Fruit fly (Drosophila melanogaster): ENCODE data around the gene CG3168.

The CG3168 gene

dm6 chrX:6779609-6780139 is 39.9 kb upstream of the CG3168 start, which contains the start of gene shf (continued):
- TF ChIP-seq abd-A (tag; optimal IDR thresholded peaks at IDR 0.05) = no peak
- TF ChIP-seq dysf (GFP tag; IDR thresholded peaks at IDR 0.05) = no peak
- no peak for TF ChIP-seq Spps (tag; optimal IDR thresholded peaks at IDR 0.05)
- no peak for TF ChIP-seq CG18262 (tag; optimal IDR thresholded peaks at IDR 0.05)
- no peak for TF ChIP-seq CG32532 (GFP tag; IDR thresholded peaks at IDR 0.05)

DNA sequence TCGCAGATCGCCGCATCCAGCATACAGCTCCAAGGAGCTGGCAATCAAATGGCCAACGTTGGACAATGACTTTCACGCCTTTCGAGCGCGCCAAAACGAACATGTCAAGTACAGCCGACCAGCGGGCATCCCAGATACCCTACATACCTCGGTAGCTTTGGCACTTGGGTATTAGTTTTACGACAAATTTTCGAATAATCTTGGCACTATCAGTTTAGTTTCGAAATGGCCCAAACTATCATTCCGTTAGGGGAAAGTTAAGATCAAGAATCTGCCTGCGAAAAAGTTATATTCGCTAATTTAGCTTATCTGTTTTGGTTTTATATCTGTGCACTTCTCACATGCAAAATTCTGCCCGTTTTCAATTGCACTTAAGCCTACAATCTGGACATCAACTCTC is 39.0 kb upstream of the CG3168 start:
- TF ChIP-seq CG13296 (GFP tag; optimal IDR thresholded peaks at IDR 0.05) (no peak), Ets65A (GFP tag) (no peak), Antp (GFP tag; optimal IDR thresholded peaks at IDR 0.05) (no peak), CG10274 (GFP tag; optimal IDR thresholded peaks at IDR 0.05) (peak; percentile 63), CG14441 (GFP tag; IDR thresholded peaks at IDR 0.05) (no peak), ranshi (GFP tag; IDR thresholded peaks at IDR 0.05) (no peak), gt (GFP tag; IDR thresholded peaks at IDR 0.05) (no peak), CG1602 (GFP tag; optimal IDR thresholded peaks at IDR 0.05) (no peak)

dm6 chrX:6778068-6778467 is 38.3 kb upstream of the CG3168 start:
- TF ChIP-seq pan (optimal IDR thresholded peaks at IDR 0.05) (peak in 1 of 2 experiments; percentile 18), pan (GFP tag; optimal IDR thresholded peaks at IDR 0.05 in 1 of 2, IDR thresholded peaks at IDR 0.05 in 1 of 2) (no peak), seq (GFP tag; IDR thresholded peaks at IDR 0.05) (no peak), Elba2 (GFP tag; optimal IDR thresholded peaks at IDR 0.05) (no peak), Ets65A (GFP tag) (no peak), dmrt11E (tag; optimal IDR thresholded peaks at IDR 0.05) (peak; percentile 3), Sin3A (optimal IDR thresholded peaks at IDR 0.05) (no peak), CG16815 (GFP tag; optimal IDR thresholded peaks at IDR 0.05) (no peak), bsh (GFP tag; optimal IDR thresholded peaks at IDR 0.05) (peak in 1 of 2 experiments; percentile 33), CG12744 (GFP tag; optimal IDR thresholded peaks at IDR 0.05) (no peak), gce (GFP tag; IDR thresholded peaks at IDR 0.05) (no peak)

DNA sequence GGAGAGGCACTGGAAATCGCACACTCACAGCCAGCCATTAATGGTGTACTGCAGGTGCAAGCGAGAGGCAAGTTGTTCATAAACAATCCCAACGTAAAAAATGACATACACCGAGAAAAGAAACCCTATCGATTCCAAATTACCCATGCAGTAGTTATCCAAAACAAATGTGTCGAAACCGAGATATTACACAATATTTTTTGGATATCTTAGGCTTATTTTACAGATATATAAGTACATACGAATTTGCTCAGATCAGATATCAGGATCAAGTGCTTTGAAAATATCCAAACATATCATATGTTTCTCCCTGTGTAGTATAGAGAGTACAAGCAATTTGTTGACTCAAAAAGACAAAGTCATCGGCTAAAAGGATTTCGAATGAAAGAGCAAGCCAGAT is 37.6 kb upstream of the CG3168 start:
- TF ChIP-seq zen2 (GFP tag; IDR thresholded peaks at IDR 0.05; ENCODE audit: partially characterized antibody) (no peak), az2 (GFP tag; optimal IDR thresholded peaks at IDR 0.05) (peak; percentile 6), Abd-B (GFP tag; optimal IDR thresholded peaks at IDR 0.05) (no peak), CG18262 (tag; optimal IDR thresholded peaks at IDR 0.05) (peak; percentile 29), CG14710 (tag; optimal IDR thresholded peaks at IDR 0.05) (peak; percentile 25), CG4707 (GFP tag; optimal IDR thresholded peaks at IDR 0.05) (no peak), gem (tag; optimal IDR thresholded peaks at IDR 0.05) (peak; percentile 50), bsh (GFP tag; optimal IDR thresholded peaks at IDR 0.05) (peak; percentile 30 to 70), chm (GFP tag; IDR thresholded peaks at IDR 0.05) (no peak), CG33213 (GFP tag; optimal IDR thresholded peaks at IDR 0.05) (no peak), cato (GFP tag; optimal IDR thresholded peaks at IDR 0.05; ENCODE audit: borderline replicate concordance) (no peak), ash1 (GFP tag; optimal IDR thresholded peaks at IDR 0.05) (no peak), CG9727 (GFP tag; optimal IDR thresholded peaks at IDR 0.05) (peak; percentile 29), sug (tag; optimal IDR thresholded peaks at IDR 0.05) (no peak), Med (GFP tag) (peak; percentile 59), CG33557 (GFP tag; optimal IDR thresholded peaks at IDR 0.05) (peak; percentile 5), sqz (GFP tag; optimal IDR thresholded peaks at IDR 0.05) (no peak), CG8924 (tag; optimal IDR thresholded peaks at IDR 0.05) (peak; percentile 4), CG17829 (tag; optimal IDR thresholded peaks at IDR 0.05) (peak; percentile 0), nmo (GFP tag; optimal IDR thresholded peaks at IDR 0.05) (peak; percentile 4), CG15011 (GFP tag; optimal IDR thresholded peaks at IDR 0.05) (no peak), zen (tag; optimal IDR thresholded peaks at IDR 0.05) (peak; percentile 24), fd96Cb (tag; optimal IDR thresholded peaks at IDR 0.05) (peak; percentile 32), wor (GFP tag; IDR thresholded peaks at IDR 0.05) (no peak), corto (GFP tag; optimal IDR thresholded peaks at IDR 0.05) (peak; percentile 78), HmgZ (tag; optimal IDR thresholded peaks at IDR 0.05) (no peak)

Data from whole organism, embryonic.